Worm (Caenorhabditis elegans) whole organism, midembryonic: ENCODE data around the gene msp-45.
"Not testable (repeated sequence)": the region's sequence is repeated elsewhere in the genome, so short reads cannot be mapped to it uniquely, and the experiment has no call there.

ENCODE experiments used
- T22C8.4 ChIP-seq: fragments of 200-800 bp; sonication (Bioruptor generic); IDR thresholded peaks from 2 replicates; pipeline ENCODE4 v1.3.6; 2022; ENCODE audit warnings: missing genetic modification characterization, missing compliant biosample characterization
- cog-1 ChIP-seq: sonication (generic microtip); optimal IDR thresholded peaks from 2 replicates; lab custom pipeline; 2016; ENCODE audit warnings: missing genetic modification characterization, missing compliant biosample characterization
- flt-1 ChIP-seq: fragments of 200-800 bp; sonication (Bioruptor generic); IDR thresholded peaks from 2 replicates; pipeline ENCODE4 v1.3.6; 2022; ENCODE audit warnings: missing genetic modification characterization, missing compliant biosample characterization
- klf-2 ChIP-seq: fragments of 200-800 bp; sonication (Bioruptor generic); conservative IDR thresholded peaks from 2 replicates; pipeline ENCODE4 v1.3.6; 2022; ENCODE audit warnings: missing genetic modification reagents, missing genetic modification characterization, missing compliant biosample characterization
- med-1 ChIP-seq: sonication (generic microtip); optimal IDR thresholded peaks from 2 replicates; lab custom pipeline; 2017; ENCODE audit warnings: missing genetic modification characterization, mild to moderate bottlenecking, missing compliant biosample characterization, antibody characterized with exemption, missing genetic modification reagents; ENCODE audit not compliant: insufficient read depth
- ref-1 ChIP-seq: fragments of 200-800 bp; sonication (Bioruptor generic); conservative IDR thresholded peaks from 2 replicates; pipeline ENCODE4 v1.3.6; 2022; ENCODE audit warnings: missing genetic modification reagents, missing genetic modification characterization, missing compliant biosample characterization
- tab-1 ChIP-seq: fragments of 200-800 bp; sonication (Bioruptor generic); IDR thresholded peaks from 2 replicates; pipeline ENCODE4 v1.3.6; 2022; ENCODE audit warnings: missing genetic modification characterization, missing compliant biosample characterization
- ztf-23 ChIP-seq: fragments of 200-800 bp; sonication (Bioruptor generic); IDR thresholded peaks from 2 replicates; pipeline ENCODE4 v1.3.6; 2022; ENCODE audit warnings: missing genetic modification reagents, missing genetic modification characterization, missing compliant biosample characterization
- ztf-29 ChIP-seq: fragments of 200-800 bp; sonication (Bioruptor generic); IDR thresholded peaks from 2 replicates; pipeline ENCODE4 v1.3.6; 2022; ENCODE audit warnings: missing genetic modification reagents, missing genetic modification characterization, missing compliant biosample characterization

msp-45 gene

ce11 chrII:5120612-5121011 lies 36.3 kb downstream of the msp-45 start:
- TF ChIP-seq flt-1 (no peak), ztf-29 (no peak), cog-1 (tag; lab: Kevin White, UChicago) (no peak), ref-1 (GFP tag; lab: Robert Waterston, UW) (no peak), ztf-23 (no peak), tab-1 (GFP tag; lab: Robert Waterston, UW) (no peak), med-1 (GFP tag; lab: Kevin White, UChicago) (no peak), T22C8.4 (GFP tag; lab: Robert Waterston, UW) (no peak), klf-2 (GFP tag; lab: Robert Waterston, UW) (no peak)

DNA sequence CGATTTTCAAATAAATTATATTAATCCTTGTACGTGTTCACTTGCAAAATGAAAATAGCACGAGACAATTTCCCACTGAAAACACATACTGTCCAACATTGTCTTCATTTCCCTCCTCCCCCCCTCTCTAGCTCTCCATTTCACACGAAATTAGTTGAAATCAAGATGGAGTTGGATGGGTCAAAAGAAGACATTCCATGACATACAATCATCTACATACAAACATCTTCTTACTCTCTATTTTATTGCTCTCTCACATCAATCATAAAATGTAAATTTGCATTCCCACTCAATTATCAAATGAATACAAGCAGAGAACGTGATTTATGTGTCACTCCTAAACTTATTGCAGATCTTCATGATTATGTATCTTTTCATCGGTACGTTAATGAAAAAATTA lies 41.1 kb downstream of the msp-45 start, which contains the start of gene srsy-1:
TSS of gene srsy-1 (plus strand) at position 301 of the 400 bp plus-strand sequence.
- no peak for TF ChIP-seq ztf-23
- TF ChIP-seq ztf-29 = no peak
- TF ChIP-seq flt-1 = no peak
- no peak for TF ChIP-seq med-1 (GFP tag; lab: Kevin White, UChicago)
- no peak for TF ChIP-seq cog-1 (tag; lab: Kevin White, UChicago)
- no peak for TF ChIP-seq tab-1 (GFP tag; lab: Robert Waterston, UW)
- no peak for TF ChIP-seq T22C8.4 (GFP tag; lab: Robert Waterston, UW)
- TF ChIP-seq ref-1 (GFP tag; lab: Robert Waterston, UW) = no peak
- no peak for TF ChIP-seq klf-2 (GFP tag; lab: Robert Waterston, UW)

DNA sequence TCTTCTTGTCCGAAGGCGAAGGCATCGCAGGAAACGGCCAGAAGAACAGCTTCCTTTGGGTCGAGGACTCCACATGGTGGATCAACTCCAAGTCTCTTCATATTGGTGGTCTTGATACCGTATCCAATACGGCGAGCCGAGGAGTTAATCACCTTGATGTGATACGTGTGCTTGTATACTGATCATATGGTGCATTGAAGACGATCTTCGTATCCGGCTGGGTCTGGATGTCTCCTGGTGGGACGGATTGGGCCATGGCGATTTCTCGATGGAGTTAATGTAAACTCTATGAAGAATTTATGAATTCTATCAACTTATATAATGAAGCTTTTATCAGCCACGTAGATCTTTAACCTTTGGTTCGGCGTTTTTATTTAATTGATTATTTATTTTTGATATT lies 41.6 kb downstream of the msp-45 start, which contains the start of gene msp-74:
TSS of gene msp-74 (minus strand) at position 101 of the 400 bp plus-strand sequence.
- TF ChIP-seq T22C8.4 (GFP tag; lab: Robert Waterston, UW); ztf-23; tab-1 (GFP tag; lab: Robert Waterston, UW): not testable (repeated sequence)

- TF ChIP-seq ref-1 (GFP tag; lab: Robert Waterston, UW) (no peak), ztf-23 (no peak), ztf-29 (no peak), cog-1 (tag; lab: Kevin White, UChicago) (no peak), klf-2 (GFP tag; lab: Robert Waterston, UW) (no peak), flt-1 (no peak)
These were observed 44.8 kb downstream of the msp-45 start, which contains the start of gene F09C12.8 for ce11 chrII:5112082-5112481. Gene F09C12.8, plus strand, starts transcription at chrII:5112382.

- TF ChIP-seq klf-2 (GFP tag; lab: Robert Waterston, UW) (no peak), ref-1 (GFP tag; lab: Robert Waterston, UW) (no peak), T22C8.4 (GFP tag; lab: Robert Waterston, UW) (no peak), ztf-29 (no peak), flt-1 (no peak), tab-1 (GFP tag; lab: Robert Waterston, UW) (no peak), med-1 (GFP tag; lab: Kevin White, UChicago) (no peak), cog-1 (tag; lab: Kevin White, UChicago) (no peak), ztf-23 (no peak)
These were observed 47.2 kb downstream of the msp-45 start, which contains the start of gene F09C12.2 for ce11 chrII:5109693-5110092. Gene F09C12.2, plus strand, starts transcription at chrII:5110012.
